Fruit fly (Drosophila melanogaster) whole organism, embryonic: ENCODE data around the gene CG13131.
A peak's percentile ranks its signal among the peaks of the same experiment; 100 is the strongest.

ENCODE experiments used
- Awh ChIP-seq: fragments of 200-800 bp; sonication (Bioruptor generic); IDR thresholded peaks from 2 replicates; pipeline ENCODE4, ENCODE4 v1.3.6; 2022; ENCODE audit warnings: missing biosample characterization, missing genetic modification characterization
- Bteb2 ChIP-seq: fragments of 200-800 bp; sonication (Bioruptor generic); optimal IDR thresholded peaks from 2 replicates; lab custom pipeline; 2016; ENCODE audit warnings: missing biosample characterization, missing genetic modification characterization
- CG11093 ChIP-seq: fragments of 200-800 bp; sonication (Bioruptor generic); IDR thresholded peaks from 3 replicates; pipeline ENCODE4 v1.3.6; 2022; ENCODE audit warnings: missing biosample characterization, missing genetic modification characterization
- CG11247 ChIP-seq: fragments of 200-800 bp; sonication (Bioruptor generic); IDR thresholded peaks from 2 replicates; pipeline ENCODE4 v1.3.6; 2022; ENCODE audit warnings: missing biosample characterization, missing genetic modification characterization
- CG12659 ChIP-seq: fragments of 200-800 bp; sonication (Bioruptor generic); optimal IDR thresholded peaks from 3 replicates; lab custom pipeline; 2017; ENCODE audit warnings: mild to moderate bottlenecking, missing biosample characterization, missing genetic modification reagents, missing genetic modification characterization
- CG13424 ChIP-seq: fragments of 200-800 bp; sonication (Bioruptor generic); optimal IDR thresholded peaks from 2 replicates; lab custom pipeline; 2019; ENCODE audit warnings: missing biosample characterization, mild to moderate bottlenecking, missing genetic modification characterization, moderate library complexity
- CG15011 ChIP-seq: fragments of 200-800 bp; sonication (Bioruptor generic); optimal IDR thresholded peaks from 3 replicates; lab custom pipeline; 2018; ENCODE audit warnings: missing biosample characterization, mild to moderate bottlenecking, missing genetic modification characterization
- CG1603 ChIP-seq: fragments of 200-800 bp; sonication (Bioruptor generic); optimal IDR thresholded peaks from 2 replicates; lab custom pipeline; 2019; ENCODE audit warnings: missing biosample characterization, mild to moderate bottlenecking, missing genetic modification characterization, moderate library complexity
- CG16815 ChIP-seq: fragments of 200-800 bp; sonication (Bioruptor generic); optimal IDR thresholded peaks from 3 replicates; lab custom pipeline; 2017; ENCODE audit warnings: missing biosample characterization, mild to moderate bottlenecking, missing genetic modification characterization
- CG17186 ChIP-seq: fragments of 200-800 bp; sonication (Bioruptor generic); optimal IDR thresholded peaks from 3 replicates; lab custom pipeline; 2017; ENCODE audit warnings: missing biosample characterization, missing genetic modification reagents, missing genetic modification characterization
- CG17829 ChIP-seq: fragments of 200-800 bp; optimal IDR thresholded peaks from 2 replicates; lab custom pipeline; 2019; ENCODE audit warnings: missing biosample characterization, mild to moderate bottlenecking, missing genetic modification characterization, moderate library complexity
- CG2875 ChIP-seq: fragments of 200-800 bp; sonication (Bioruptor generic); optimal IDR thresholded peaks from 2 replicates; lab custom pipeline; 2017; ENCODE audit warnings: missing biosample characterization, mild to moderate bottlenecking, missing genetic modification characterization, missing genetic modification reagents
- CG32532 ChIP-seq: fragments of 200-800 bp; sonication (Bioruptor generic); IDR thresholded peaks from 2 replicates; pipeline ENCODE4 v1.3.6; 2022; ENCODE audit warnings: missing biosample characterization, missing genetic modification characterization
- CG3995 ChIP-seq: fragments of 200-800 bp; sonication (Bioruptor generic); optimal IDR thresholded peaks from 3 replicates; lab custom pipeline; 2016; ENCODE audit warnings: missing biosample characterization, missing genetic modification characterization
- CG4360 ChIP-seq: fragments of 200-800 bp; sonication (Bioruptor generic); IDR thresholded peaks from 2 replicates; pipeline ENCODE4 v1.3.6; 2022; ENCODE audit warnings: missing biosample characterization, missing genetic modification characterization
- CG5953 ChIP-seq: fragments of 200-800 bp; sonication (Bioruptor generic); IDR thresholded peaks from 2 replicates; pipeline ENCODE4 v1.3.6; 2022; ENCODE audit warnings: missing biosample characterization, missing genetic modification characterization
- CG6813 ChIP-seq: fragments of 200-800 bp; sonication (Bioruptor generic); optimal IDR thresholded peaks from 2 replicates; lab custom pipeline; 2017; ENCODE audit warnings: missing biosample characterization, missing genetic modification characterization, mild to moderate bottlenecking, moderate library complexity, missing genetic modification reagents
- CG9727 ChIP-seq: fragments of 200-800 bp; sonication (Bioruptor generic); optimal IDR thresholded peaks from 3 replicates; lab custom pipeline; 2017; ENCODE audit warnings: missing biosample characterization, mild to moderate bottlenecking, missing genetic modification characterization
- CrebB ChIP-seq: fragments of 200-800 bp; sonication (Bioruptor generic); optimal IDR thresholded peaks from 3 replicates; lab custom pipeline; 2018; ENCODE audit warnings: missing biosample characterization, mild to moderate bottlenecking, missing genetic modification characterization
- Fer2 ChIP-seq: fragments of 200-800 bp; sonication (Bioruptor generic); optimal IDR thresholded peaks from 2 replicates; lab custom pipeline; 2018; ENCODE audit warnings: missing biosample characterization, mild to moderate bottlenecking, missing genetic modification characterization, moderate library complexity
- H15 ChIP-seq: fragments of 200-800 bp; sonication (Bioruptor generic); IDR thresholded peaks from 3 replicates; pipeline ENCODE4 v1.3.6; 2022; ENCODE audit warnings: missing biosample characterization, missing genetic modification characterization
- HHEX ChIP-seq: fragments of 200-800 bp; sonication (Bioruptor generic); optimal IDR thresholded peaks from 3 replicates; lab custom pipeline; 2017; ENCODE audit warnings: missing biosample characterization, mild to moderate bottlenecking, missing genetic modification characterization, missing genetic modification reagents
- HLH4C ChIP-seq: fragments of 200-800 bp; sonication (Bioruptor generic); IDR thresholded peaks from 3 replicates; pipeline ENCODE4 v1.3.6; 2022; ENCODE audit warnings: missing biosample characterization, missing genetic modification characterization; ENCODE audit not compliant: partially characterized antibody
- Hr3 ChIP-seq: fragments of 200-800 bp; sonication (Bioruptor generic); optimal IDR thresholded peaks from 3 replicates; lab custom pipeline; 2016; ENCODE audit warnings: missing biosample characterization, missing genetic modification characterization
- Nf-YB ChIP-seq: fragments of 200-800 bp; sonication (Bioruptor generic); optimal IDR thresholded peaks from 3 replicates; lab custom pipeline; 2019; ENCODE audit warnings: missing biosample characterization, mild to moderate bottlenecking, missing genetic modification characterization, moderate library complexity
- Pdp1 ChIP-seq, 2 experiments: fragments of 200-800 bp; sonication (Bioruptor generic); optimal IDR thresholded peaks; 3 replicates each; lab custom pipeline; 2016; ENCODE audit warnings: missing biosample characterization in 2 of 2, missing genetic modification characterization in 2 of 2, mild to moderate bottlenecking in 1 of 2, moderate library complexity in 1 of 2
- Ptx1 ChIP-seq: fragments of 200-800 bp; sonication (Bioruptor generic); IDR thresholded peaks from 2 replicates; pipeline ENCODE4 v1.3.6; 2022; ENCODE audit warnings: missing biosample characterization, missing genetic modification characterization
- Trl ChIP-seq, 3 experiments: fragments of >200 bp in 2 of 3; fragments of 200-800 bp in 1 of 3; sonication (Bioruptor generic) in 1 of 3; optimal IDR thresholded peaks; 2 replicates in 1 of 3; 3 replicates in 2 of 3; lab custom pipeline; 2016 to 2017; ENCODE audit warnings: missing biosample characterization in 1 of 3, missing genetic modification characterization in 1 of 3
- abd-A ChIP-seq: fragments of 200-800 bp; sonication (Bioruptor generic); optimal IDR thresholded peaks from 3 replicates; lab custom pipeline; 2019; ENCODE audit warnings: missing biosample characterization, mild to moderate bottlenecking, missing genetic modification characterization, moderate library complexity
- aop ChIP-seq: fragments of 200-800 bp; sonication (Bioruptor generic); IDR thresholded peaks from 2 replicates; pipeline ENCODE4 v1.3.6; 2022; ENCODE audit warnings: missing biosample characterization, missing genetic modification characterization
- ap ChIP-seq: fragments of 200-800 bp; sonication (Bioruptor generic); IDR thresholded peaks from 2 replicates; pipeline ENCODE4 v1.3.6; 2022; ENCODE audit warnings: missing biosample characterization, missing genetic modification characterization
- ash1 ChIP-seq: fragments of 200-800 bp; sonication (Bioruptor generic); optimal IDR thresholded peaks from 2 replicates; lab custom pipeline; 2018; ENCODE audit warnings: missing biosample characterization, mild to moderate bottlenecking, missing genetic modification characterization
- az2 ChIP-seq: fragments of 200-800 bp; sonication (Bioruptor generic); optimal IDR thresholded peaks from 3 replicates; lab custom pipeline; 2016; ENCODE audit warnings: missing biosample characterization, missing genetic modification characterization
- cas ChIP-seq: fragments of 200-800 bp; sonication (Bioruptor generic); IDR thresholded peaks from 2 replicates; pipeline ENCODE4 v1.3.6; 2022; ENCODE audit warnings: missing biosample characterization, missing genetic modification characterization
- dati ChIP-seq: fragments of 200-800 bp; sonication (Bioruptor generic); IDR thresholded peaks from 2 replicates; pipeline ENCODE4 v1.3.6; 2022; ENCODE audit warnings: missing biosample characterization, missing genetic modification characterization
- fru ChIP-seq: fragments of >200 bp; optimal IDR thresholded peaks from 2 replicates; lab custom pipeline; 2017
- grau ChIP-seq: fragments of 200-800 bp; optimal IDR thresholded peaks from 3 replicates; lab custom pipeline; 2019; ENCODE audit warnings: missing biosample characterization, mild to moderate bottlenecking, missing genetic modification characterization, moderate library complexity
- lov ChIP-seq, 2 experiments: fragments of 200-800 bp in 1 of 2; fragments of >200 bp in 1 of 2; sonication (Bioruptor generic) in 1 of 2; IDR thresholded peaks in 1 of 2; optimal IDR thresholded peaks in 1 of 2; 2 replicates in 1 of 2; 3 replicates in 1 of 2; pipeline versions ENCODE4 v1.3.6 to Lab custom; 2017 to 2022; ENCODE audit warnings: missing biosample characterization in 1 of 2, missing genetic modification characterization in 1 of 2
- luna ChIP-seq: fragments of 200-800 bp; sonication (Bioruptor generic); optimal IDR thresholded peaks from 2 replicates; lab custom pipeline; 2016; ENCODE audit warnings: missing biosample characterization, missing genetic modification characterization
- org-1 ChIP-seq: fragments of 200-800 bp; sonication (Bioruptor generic); optimal IDR thresholded peaks from 2 replicates; lab custom pipeline; 2017; ENCODE audit warnings: missing biosample characterization, missing genetic modification characterization
- prd ChIP-seq, 3 experiments: fragments of >200 bp in 2 of 3; fragments of 200-800 bp in 1 of 3; sonication (Bioruptor generic) in 1 of 3; optimal IDR thresholded peaks in 2 of 3; IDR thresholded peaks in 1 of 3; 2 replicates in 2 of 3; 3 replicates in 1 of 3; pipeline versions ENCODE4 v1.3.6 to Lab custom; 2017 to 2022; ENCODE audit warnings: missing biosample characterization in 1 of 3, missing genetic modification characterization in 1 of 3
- sd ChIP-seq: fragments of 200-800 bp; sonication (Bioruptor generic); optimal IDR thresholded peaks from 3 replicates; lab custom pipeline; 2018; ENCODE audit warnings: missing biosample characterization, mild to moderate bottlenecking, missing genetic modification characterization, moderate library complexity
- sens-2 ChIP-seq: fragments of 200-800 bp; sonication (Bioruptor generic); IDR thresholded peaks from 2 replicates; pipeline ENCODE4 v1.3.6; 2022; ENCODE audit warnings: missing biosample characterization, missing genetic modification characterization
- sob ChIP-seq: fragments of 200-800 bp; sonication (Bioruptor generic); IDR thresholded peaks from 2 replicates; pipeline ENCODE4 v1.3.6; 2022; ENCODE audit warnings: missing biosample characterization, missing genetic modification characterization
- vfl ChIP-seq: fragments of 200-800 bp; sonication (Bioruptor generic); optimal IDR thresholded peaks from 2 replicates; lab custom pipeline; 2016; ENCODE audit warnings: missing biosample characterization, missing genetic modification characterization
- vnd ChIP-seq: fragments of 200-800 bp; sonication (Bioruptor generic); IDR thresholded peaks from 3 replicates; pipeline ENCODE4 v1.3.6; 2022; ENCODE audit warnings: missing biosample characterization, missing genetic modification characterization; ENCODE audit not compliant: partially characterized antibody

Gene CG13131

dm6 chr2L:9986402-9987350 is 30.6 kb downstream of the CG13131 start (continued):
- peak; percentile 17; the same call in 1 of the 2 replicates for TF ChIP-seq sob (GFP tag; lab: Robert Waterston, UW)
- peak; percentile 37 for TF ChIP-seq org-1 (GFP tag; lab: Kevin White, UChicago)
- TF ChIP-seq Pdp1 (GFP tag; optimal IDR thresholded peaks at IDR 0.05; lab: Kevin White, UChicago): peak in 1 of 2 experiments; percentile 36
- TF ChIP-seq ash1 (GFP tag; lab: Kevin White, UChicago): no peak
- no peak for TF ChIP-seq Nf-YB (GFP tag; lab: Kevin White, UChicago)
- TF ChIP-seq CG13424 (tag; lab: Kevin White, UChicago): peak; percentile 34
- peak; percentile 10 for TF ChIP-seq CG2875 (GFP tag; lab: Kevin White, UChicago)
- peak; percentile 53; the same call in 1 of the 2 replicates for TF ChIP-seq CG11247 (GFP tag; lab: Robert Waterston, UW)
- peak; percentile 33; the same call in 1 of the 2 replicates for TF ChIP-seq ap (GFP tag; lab: Robert Waterston, UW)
- TF ChIP-seq az2 (GFP tag; lab: Kevin White, UChicago): peak; percentile 34
- TF ChIP-seq Bteb2: no peak
- no peak for TF ChIP-seq lov (optimal IDR thresholded peaks at IDR 0.05; lab: Kevin White, UChicago)
- 0 out of 3 replicates have a peak, but pooled peaks have one; percentile 60 for TF ChIP-seq lov (GFP tag; IDR thresholded peaks at IDR 0.05; lab: Robert Waterston, UW)
- peak; percentile 54; the same call in 1 of the 2 replicates for TF ChIP-seq CG5953 (GFP tag; lab: Robert Waterston, UW)
- TF ChIP-seq CG6813 (GFP tag; lab: Kevin White, UChicago): peak; percentile 55
- TF ChIP-seq sens-2 (GFP tag; lab: Robert Waterston, UW): no peak
- TF ChIP-seq CG17829 (tag; lab: Kevin White, UChicago): peak; percentile 65
- TF ChIP-seq grau: peak; percentile 84
- peak; percentile 78 for TF ChIP-seq Ptx1 (GFP tag; lab: Robert Waterston, UW)
- TF ChIP-seq HHEX (GFP tag; lab: Kevin White, UChicago): peak; percentile 13
- no peak for TF ChIP-seq CG15011 (GFP tag; lab: Kevin White, UChicago)
- no peak for TF ChIP-seq CG16815 (GFP tag; lab: Kevin White, UChicago)
- TF ChIP-seq CG11093 (GFP tag; lab: Robert Waterston, UW): peak; percentile 70
- peak; percentile 18; the same call in 1 of the 2 replicates for TF ChIP-seq CG32532
- no peak for TF ChIP-seq Fer2 (tag; lab: Kevin White, UChicago)
- TF ChIP-seq CG9727: peak; percentile 29
- TF ChIP-seq prd (optimal IDR thresholded peaks at IDR 0.05; lab: Kevin White, UChicago): no peak
- TF ChIP-seq prd (GFP tag; IDR thresholded peaks at IDR 0.05; lab: Robert Waterston, UW): peak; percentile 72; the same call in 2 of the 3 replicates
- TF ChIP-seq Hr3 (GFP tag; lab: Kevin White, UChicago): peak; percentile 3
- no peak for TF ChIP-seq vfl (GFP tag; lab: Kevin White, UChicago)
- peak; percentile 75 for TF ChIP-seq Awh (GFP tag; lab: Robert Waterston, UW)
- no peak for TF ChIP-seq fru (lab: Kevin White, UChicago)
- no peak for TF ChIP-seq CG12659 (GFP tag; lab: Kevin White, UChicago)
- peak; percentile 83 for TF ChIP-seq CG1603 (tag; lab: Kevin White, UChicago)
- TF ChIP-seq CG4360: peak; percentile 34; the same call in 1 of the 2 replicates
- no peak for TF ChIP-seq Trl (optimal IDR thresholded peaks at IDR 0.05; lab: Kevin White, UChicago)
- peak; percentile 11 for TF ChIP-seq Trl (GFP tag; optimal IDR thresholded peaks at IDR 0.05; lab: Kevin White, UChicago)
- TF ChIP-seq CG3995 (GFP tag; lab: Kevin White, UChicago): no peak
- no peak for TF ChIP-seq luna (GFP tag; lab: Kevin White, UChicago)
- TF ChIP-seq CG17186 (GFP tag; lab: Kevin White, UChicago): no peak
- TF ChIP-seq abd-A (tag; lab: Kevin White, UChicago): no peak
- TF ChIP-seq CrebB (tag; lab: Kevin White, UChicago): no peak
- TF ChIP-seq dati (GFP tag; lab: Robert Waterston, UW): 0 out of 2 replicates have a peak, but pooled peaks have one; percentile 30
- TF ChIP-seq vnd (GFP tag; lab: Robert Waterston, UW): no peak
- peak; percentile 76 for TF ChIP-seq H15 (GFP tag; lab: Robert Waterston, UW)
- TF ChIP-seq sd (tag; lab: Kevin White, UChicago): no peak
- TF ChIP-seq aop: no peak
- TF ChIP-seq cas: no peak
- no peak for TF ChIP-seq HLH4C (GFP tag; lab: Robert Waterston, UW)
